Worm (Caenorhabditis elegans) whole organism, L4/young adult: ENCODE results near the gene T25D10.1.

Experiments
- W03F9.2 ChIP-seq: fragments of 150-350 bp; optimal IDR thresholded peaks from 2 replicates; lab custom pipeline; 2014; ENCODE audit warnings: missing biosample characterization, missing genetic modification characterization
- dao-5 ChIP-seq: sonication (generic microtip); optimal IDR thresholded peaks from 2 replicates; lab custom pipeline; 2016; ENCODE audit warnings: missing genotype, missing genetic modification characterization, moderate library complexity, missing compliant biosample characterization
- him-1 ChIP-seq: sonication (generic microtip); optimal IDR thresholded peaks from 2 replicates; lab custom pipeline; 2016; ENCODE audit warnings: missing genotype, missing genetic modification reagents, missing genetic modification characterization, missing compliant biosample characterization

The T25D10.1 gene

DNA sequence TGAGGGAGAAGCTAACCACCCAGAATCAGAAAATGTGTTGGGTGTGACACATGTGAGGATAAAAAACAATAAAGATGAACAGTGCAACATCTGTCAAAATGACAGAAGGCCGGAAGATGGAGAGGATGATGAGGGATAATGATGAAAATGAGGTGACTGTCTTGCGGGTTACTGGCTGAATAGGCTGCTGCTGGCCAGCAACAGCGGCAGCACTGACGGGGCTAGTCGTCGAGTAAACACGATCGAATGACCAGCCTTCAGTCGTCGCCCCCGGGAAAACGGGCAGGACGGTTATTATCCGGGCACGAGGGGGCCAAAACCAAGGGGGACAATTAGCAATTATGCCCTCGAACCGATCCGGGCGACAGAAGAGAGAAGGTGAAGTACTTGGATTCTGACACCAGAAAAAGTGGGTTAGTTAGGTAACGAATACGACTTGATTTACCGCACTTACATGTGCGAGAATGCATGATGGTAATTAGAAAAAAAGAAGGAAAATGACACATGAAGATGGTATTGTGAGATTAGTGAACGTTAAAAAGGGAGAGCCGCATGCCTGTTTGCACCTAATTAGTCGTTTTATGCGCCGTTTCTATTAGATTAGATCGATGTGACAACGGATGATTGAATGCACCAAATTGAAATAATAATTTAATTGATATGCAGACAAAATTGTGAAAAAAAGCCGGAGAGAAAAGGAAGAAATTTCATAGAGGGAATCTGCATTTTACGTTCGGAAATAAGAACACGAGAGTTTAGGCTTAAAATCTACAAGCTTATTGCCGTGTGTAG lies 8.7 kb downstream of the T25D10.1 start:
- TF ChIP-seq W03F9.2 (tag; lab: Kevin White, UChicago) = no peak
- TF ChIP-seq him-1 (tag; lab: Kevin White, UChicago) = no peak
- TF ChIP-seq dao-5 (tag; lab: Kevin White, UChicago) = no peak

DNA sequence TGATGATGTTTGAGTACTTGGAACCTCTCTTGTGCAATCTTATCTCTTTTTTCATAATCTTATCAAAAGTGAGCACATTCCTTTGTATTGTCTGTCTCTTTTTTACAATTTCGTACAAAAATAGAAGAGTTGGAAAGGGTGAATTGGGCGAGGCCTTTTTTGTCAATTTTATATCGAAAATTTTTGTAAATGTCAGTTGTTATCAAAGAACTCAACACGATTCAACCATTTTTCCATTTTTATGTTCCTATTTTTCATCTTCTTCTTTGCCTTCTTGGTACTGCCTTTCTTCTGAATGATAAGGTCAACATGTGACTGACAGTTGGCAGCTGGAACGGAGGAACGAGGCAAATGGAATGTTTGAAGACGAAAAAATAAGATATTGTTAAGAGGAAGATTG lies 10.6 kb downstream of the T25D10.1 start:
- TF ChIP-seq W03F9.2 (tag; lab: Kevin White, UChicago) (no peak), him-1 (tag; lab: Kevin White, UChicago) (no peak)

DNA sequence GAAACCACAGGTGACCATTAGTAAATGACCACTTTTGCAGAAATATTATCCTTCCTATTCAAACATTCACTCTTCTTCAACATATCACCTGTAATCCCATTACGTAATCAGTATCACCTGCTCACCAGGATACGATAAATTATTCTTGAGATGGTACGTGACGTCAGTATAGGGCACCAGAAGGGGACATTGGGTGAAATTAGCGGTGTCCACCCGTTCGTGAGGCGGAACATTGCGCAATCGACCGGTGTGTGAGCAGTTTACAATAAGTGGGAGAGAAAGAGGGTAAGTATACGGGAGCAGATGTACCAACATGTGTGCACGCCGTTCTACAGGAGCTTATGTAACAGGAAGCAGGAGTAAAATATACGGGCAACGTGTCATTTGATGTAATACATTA lies 14.8 kb downstream of the T25D10.1 start:
- TF ChIP-seq W03F9.2 (tag; lab: Kevin White, UChicago) = no peak
- no peak for TF ChIP-seq him-1 (tag; lab: Kevin White, UChicago)
- no peak for TF ChIP-seq dao-5 (tag; lab: Kevin White, UChicago)

DNA sequence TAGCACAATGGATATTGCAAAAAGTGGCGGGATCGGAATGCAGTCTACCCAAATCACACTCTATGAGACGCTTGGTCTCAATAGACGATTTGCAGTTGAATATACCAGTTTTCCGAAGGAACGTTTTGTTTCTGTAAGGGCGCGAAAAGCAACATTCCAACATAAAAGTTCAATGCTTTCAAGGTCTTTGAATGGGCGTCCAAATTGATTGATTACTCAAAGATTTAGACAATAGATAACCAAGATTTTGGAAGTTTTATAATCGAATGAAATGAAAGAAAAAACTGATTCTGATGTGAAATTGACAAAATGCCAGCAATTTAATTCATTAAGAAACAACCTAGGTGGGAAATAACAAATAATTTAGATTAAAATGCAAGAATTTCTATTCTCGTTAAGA lies 16.0 kb downstream of the T25D10.1 start:
- TF ChIP-seq him-1 (tag; lab: Kevin White, UChicago) (no peak), dao-5 (tag; lab: Kevin White, UChicago) (no peak), W03F9.2 (tag; lab: Kevin White, UChicago) (no peak)

DNA sequence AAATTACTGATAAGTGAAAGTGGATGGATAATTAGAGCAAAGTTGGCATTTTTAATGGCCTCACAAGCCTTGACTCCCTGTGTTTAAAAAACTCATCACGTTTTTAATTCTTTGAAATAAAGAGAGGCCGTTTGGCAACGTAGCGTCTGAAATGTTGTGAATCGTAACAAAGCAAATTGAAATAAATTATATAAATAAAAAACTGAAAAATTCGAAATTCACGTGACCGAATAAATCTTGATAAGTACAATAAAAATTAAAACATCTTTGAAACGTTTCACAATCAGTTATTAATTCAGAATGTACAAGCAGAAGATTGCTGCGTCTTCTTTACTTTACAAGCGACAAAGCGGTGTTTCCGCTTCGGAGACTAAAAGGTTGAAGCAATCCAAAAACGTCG lies 19.6 kb downstream of the T25D10.1 start, which contains the start of gene K03H9.3:
Gene K03H9.3, plus strand, starts transcription at position 301 of the 400 bp plus-strand sequence.
- no peak for TF ChIP-seq dao-5 (tag; lab: Kevin White, UChicago)
- no peak for TF ChIP-seq him-1 (tag; lab: Kevin White, UChicago)
- TF ChIP-seq W03F9.2 (tag; lab: Kevin White, UChicago) = no peak

DNA sequence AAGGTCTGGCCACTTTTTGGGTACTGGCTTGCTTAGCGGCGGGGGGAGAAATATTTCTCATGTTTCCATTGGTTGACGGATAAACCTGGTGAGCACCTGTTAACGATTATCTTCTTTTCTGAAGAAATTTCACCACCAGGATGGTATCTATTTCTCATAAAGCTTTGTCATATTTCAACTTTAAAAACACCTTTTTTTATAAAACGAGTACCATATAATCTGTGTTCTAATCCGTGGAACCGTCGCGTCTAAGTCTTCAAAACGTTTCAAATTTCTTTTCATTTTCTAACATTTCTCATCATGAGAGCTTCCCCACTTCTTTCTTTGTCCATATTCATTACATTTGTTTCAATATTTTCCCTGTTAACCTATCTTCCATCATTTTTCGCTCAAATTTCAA lies 22.8 kb downstream of the T25D10.1 start, which contains the start of gene col-75:
Gene col-75, plus strand, starts transcription at position 301 of the 400 bp plus-strand sequence.
- TF ChIP-seq dao-5 (tag; lab: Kevin White, UChicago) (no peak), him-1 (tag; lab: Kevin White, UChicago) (no peak), W03F9.2 (tag; lab: Kevin White, UChicago) (no peak)

DNA sequence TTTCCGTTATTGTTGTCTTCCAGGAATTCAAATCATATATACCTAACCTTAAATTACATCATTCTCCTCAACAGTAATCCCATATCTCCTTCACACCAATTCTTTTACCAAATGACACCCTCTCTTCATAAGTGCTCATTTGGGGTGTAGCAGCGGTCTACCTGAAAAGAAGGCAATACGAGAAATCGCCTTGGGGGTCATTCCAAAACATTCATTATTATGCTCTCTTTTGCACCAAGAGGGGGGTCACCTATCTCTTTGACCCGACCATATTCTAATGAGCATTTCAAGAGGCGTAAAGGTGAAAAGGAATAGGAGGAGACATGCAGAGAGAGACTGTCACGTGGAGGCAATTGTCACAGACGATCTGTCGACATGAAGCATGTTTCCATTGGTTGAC lies 33.6 kb downstream of the T25D10.1 start:
- TF ChIP-seq him-1 (tag; lab: Kevin White, UChicago) (no peak), W03F9.2 (tag; lab: Kevin White, UChicago) (no peak), dao-5 (tag; lab: Kevin White, UChicago) (no peak)

DNA sequence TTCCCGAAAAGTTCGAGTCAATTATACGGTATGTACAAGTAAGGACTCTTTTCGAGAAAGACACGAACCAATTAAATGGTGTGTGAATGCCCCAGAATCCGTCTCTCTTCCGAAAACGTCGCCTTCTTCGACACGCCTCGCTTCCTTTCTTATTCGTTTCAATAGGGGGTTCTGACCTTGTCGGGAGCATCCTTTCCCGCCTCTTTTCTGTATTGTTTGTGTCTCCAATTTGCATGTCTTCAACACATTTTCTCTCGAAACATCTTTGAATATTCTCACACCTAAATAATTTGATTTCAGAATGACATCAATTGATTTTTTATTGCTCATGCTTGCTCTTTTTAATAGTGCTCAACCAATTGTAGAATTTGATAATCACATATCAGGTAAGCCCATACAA lies 37.9 kb downstream of the T25D10.1 start, which contains the start of gene cutl-16:
Gene cutl-16, plus strand, starts transcription at position 301 of the 400 bp plus-strand sequence.
- TF ChIP-seq dao-5 (tag; lab: Kevin White, UChicago) = no peak
- no peak for TF ChIP-seq him-1 (tag; lab: Kevin White, UChicago)
- no peak for TF ChIP-seq W03F9.2 (tag; lab: Kevin White, UChicago)

DNA sequence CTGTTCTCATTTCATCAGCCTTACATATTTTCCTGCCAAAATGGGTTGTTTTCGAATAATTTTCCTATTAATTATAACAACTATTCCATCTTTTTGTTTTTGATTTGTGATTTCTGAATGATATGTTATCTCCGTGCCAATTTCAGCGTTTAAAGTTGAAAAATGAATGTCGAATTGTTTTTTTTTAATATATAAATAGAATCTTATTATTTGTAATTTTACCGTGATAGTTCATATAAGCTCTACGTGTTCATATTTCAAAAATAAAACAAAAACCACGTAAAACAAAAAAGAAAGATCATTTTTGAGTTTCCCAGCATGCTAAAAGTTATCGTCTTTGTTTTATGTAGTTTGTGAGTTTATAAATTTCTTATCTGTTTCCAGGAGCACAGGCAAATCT lies 40.5 kb downstream of the T25D10.1 start, which contains the start of gene K06A1.2:
Gene K06A1.2, plus strand, starts transcription at position 301 of the 400 bp plus-strand sequence.
- TF ChIP-seq him-1 (tag; lab: Kevin White, UChicago) (no peak), dao-5 (tag; lab: Kevin White, UChicago) (no peak), W03F9.2 (tag; lab: Kevin White, UChicago) (no peak)

DNA sequence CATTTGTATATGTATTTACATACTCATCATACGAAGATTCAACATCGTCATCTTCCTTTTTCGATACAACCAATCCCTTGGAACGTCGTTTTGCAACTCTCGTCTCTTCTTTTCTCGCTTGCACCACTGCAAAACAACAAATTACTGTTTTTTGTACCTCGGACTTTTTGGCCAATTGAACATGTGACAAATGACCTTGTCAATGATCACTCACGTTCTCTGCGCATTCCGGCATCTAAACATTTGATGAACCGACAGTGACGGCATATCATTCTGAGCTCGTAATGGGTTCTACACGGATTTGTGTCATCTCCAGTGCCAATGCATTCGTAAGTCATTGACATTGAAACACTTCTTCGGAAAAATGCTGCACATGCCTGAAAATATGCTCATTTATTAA lies 45.0 kb downstream of the T25D10.1 start:
- no peak for TF ChIP-seq him-1 (tag; lab: Kevin White, UChicago)
- no peak for TF ChIP-seq W03F9.2 (tag; lab: Kevin White, UChicago)
- TF ChIP-seq dao-5 (tag; lab: Kevin White, UChicago) = no peak

DNA sequence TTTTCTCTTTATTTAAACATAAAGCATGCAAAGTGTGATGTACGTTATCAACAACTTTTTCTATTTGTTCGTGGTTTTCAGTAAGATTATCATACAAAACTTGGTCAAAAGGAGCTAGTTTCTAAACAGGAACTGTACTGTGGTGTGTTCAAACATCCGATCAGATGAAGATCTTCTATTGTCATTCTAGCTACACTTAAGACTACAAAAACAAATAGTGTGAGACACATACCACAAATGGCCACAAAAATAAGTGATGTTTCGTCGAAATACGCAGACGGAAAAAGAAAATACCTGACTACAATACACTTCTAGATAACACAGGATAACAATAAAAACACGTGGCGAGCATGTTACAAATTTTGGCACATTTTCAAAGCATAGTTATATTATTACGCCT lies 45.5 kb downstream of the T25D10.1 start:
- no peak for TF ChIP-seq W03F9.2 (tag; lab: Kevin White, UChicago)
- TF ChIP-seq dao-5 (tag; lab: Kevin White, UChicago) = no peak
- no peak for TF ChIP-seq him-1 (tag; lab: Kevin White, UChicago)

DNA sequence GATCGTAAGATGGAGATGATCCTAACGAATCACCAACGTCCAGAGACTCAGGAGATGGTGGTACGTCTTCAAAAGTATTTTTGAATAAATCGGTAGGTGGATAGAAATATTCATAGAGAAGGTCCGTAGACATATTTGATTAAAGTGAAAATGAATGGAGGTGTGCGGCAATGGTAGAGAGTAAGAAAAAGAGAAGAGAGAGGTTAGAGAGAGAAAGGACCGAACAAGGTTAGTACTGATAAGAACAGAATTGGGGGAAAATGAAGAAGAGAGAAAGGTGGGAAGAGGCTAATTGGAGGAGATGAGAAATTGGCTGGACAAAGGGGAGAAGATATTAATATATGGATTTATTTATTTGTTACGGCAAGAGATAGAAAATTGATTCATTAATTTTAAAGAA lies 46.5 kb downstream of the T25D10.1 start, which contains the start of gene nhr-22:
Gene nhr-22, minus strand, starts transcription at position 137 of the 400 bp plus-strand sequence.
- TF ChIP-seq him-1 (tag; lab: Kevin White, UChicago) = no peak
- TF ChIP-seq W03F9.2 (tag; lab: Kevin White, UChicago) = no peak
- no peak for TF ChIP-seq dao-5 (tag; lab: Kevin White, UChicago)

DNA sequence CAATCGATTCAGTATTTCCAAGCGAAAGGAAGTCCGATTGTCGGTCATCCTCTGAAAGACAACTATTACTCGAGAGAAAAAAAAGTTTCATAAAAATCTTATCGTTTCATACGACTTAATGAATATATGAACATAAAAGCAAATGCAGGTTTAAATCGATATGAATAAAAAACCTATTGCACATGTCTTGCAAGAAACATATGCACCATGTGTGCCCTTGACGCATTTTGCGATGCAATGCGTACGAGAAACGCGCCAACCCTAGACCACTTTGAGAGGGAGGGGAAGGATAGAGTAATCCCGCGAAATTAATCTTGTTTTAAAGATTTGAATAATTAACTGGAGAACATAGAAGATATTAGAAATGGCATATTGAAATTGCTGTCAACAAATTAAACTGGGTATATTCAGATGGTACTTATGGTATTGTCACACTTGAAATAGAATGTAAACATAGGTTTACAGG lies 50.2 kb downstream of the T25D10.1 start, which contains the start of gene atg-16.2:
Gene atg-16.2, minus strand, starts transcription at position 51 of the 466 bp plus-strand sequence.
- no peak for TF ChIP-seq him-1 (tag; lab: Kevin White, UChicago)
- TF ChIP-seq dao-5 (tag; lab: Kevin White, UChicago) = no peak
- peak; percentile 17 for TF ChIP-seq W03F9.2 (tag; lab: Kevin White, UChicago)
